Fruit fly (Drosophila melanogaster) whole organism, embryonic: ENCODE data around the gene Rrp5.

Experiments
- BtbVII ChIP-seq: fragments of 200-800 bp; sonication (Bioruptor generic); optimal IDR thresholded peaks from 3 replicates; lab custom pipeline; 2017; ENCODE audit warnings: missing biosample characterization, mild to moderate bottlenecking, missing genetic modification characterization
- C15 ChIP-seq: fragments of 200-800 bp; sonication (Bioruptor generic); IDR thresholded peaks from 3 replicates; pipeline ENCODE4 v1.3.6; 2022; ENCODE audit warnings: missing biosample characterization, missing genetic modification characterization
- CG10274 ChIP-seq: fragments of 200-800 bp; sonication (Bioruptor generic); optimal IDR thresholded peaks from 3 replicates; lab custom pipeline; 2017; ENCODE audit warnings: missing biosample characterization, mild to moderate bottlenecking, missing genetic modification characterization
- CG10366 ChIP-seq: fragments of 200-800 bp; sonication (Bioruptor generic); IDR thresholded peaks from 2 replicates; pipeline ENCODE4 v1.3.6; 2022; ENCODE audit warnings: missing biosample characterization, missing genetic modification characterization
- CG10543 ChIP-seq: fragments of 200-800 bp; sonication (Bioruptor generic); optimal IDR thresholded peaks from 3 replicates; lab custom pipeline; 2017; ENCODE audit warnings: missing biosample characterization, mild to moderate bottlenecking, missing genetic modification characterization, moderate library complexity
- CG11696 ChIP-seq: fragments of 200-800 bp; sonication (Bioruptor generic); IDR thresholded peaks from 2 replicates; pipeline ENCODE4 v1.3.6; 2022; ENCODE audit warnings: missing biosample characterization, missing genetic modification characterization
- CG12104 ChIP-seq: fragments of 200-800 bp; sonication (Bioruptor generic); optimal IDR thresholded peaks from 3 replicates; lab custom pipeline; 2016; ENCODE audit warnings: missing biosample characterization, missing genetic modification characterization
- CG12155 ChIP-seq: fragments of 200-800 bp; sonication (Bioruptor generic); optimal IDR thresholded peaks from 3 replicates; lab custom pipeline; 2016; ENCODE audit warnings: missing biosample characterization, missing genetic modification characterization
- CG12236 ChIP-seq: fragments of 200-800 bp; sonication (Bioruptor generic); optimal IDR thresholded peaks from 2 replicates; lab custom pipeline; 2016; ENCODE audit warnings: missing biosample characterization, missing genetic modification characterization
- CG12659 ChIP-seq: fragments of 200-800 bp; sonication (Bioruptor generic); optimal IDR thresholded peaks from 3 replicates; lab custom pipeline; 2017; ENCODE audit warnings: mild to moderate bottlenecking, missing biosample characterization, missing genetic modification reagents, missing genetic modification characterization
- CG12942 ChIP-seq: fragments of 200-800 bp; sonication (Bioruptor generic); optimal IDR thresholded peaks from 3 replicates; lab custom pipeline; 2016; ENCODE audit warnings: missing biosample characterization, missing genetic modification characterization
- CG14050 ChIP-seq: fragments of 200-800 bp; sonication (Bioruptor generic); IDR thresholded peaks from 3 replicates; pipeline ENCODE4 v1.3.6; 2022; ENCODE audit warnings: missing biosample characterization, missing genetic modification characterization
- CG16815 ChIP-seq: fragments of 200-800 bp; sonication (Bioruptor generic); optimal IDR thresholded peaks from 3 replicates; lab custom pipeline; 2017; ENCODE audit warnings: missing biosample characterization, mild to moderate bottlenecking, missing genetic modification characterization
- CG17186 ChIP-seq: fragments of 200-800 bp; sonication (Bioruptor generic); optimal IDR thresholded peaks from 3 replicates; lab custom pipeline; 2017; ENCODE audit warnings: missing biosample characterization, missing genetic modification reagents, missing genetic modification characterization
- CG17802 ChIP-seq: fragments of 200-800 bp; sonication (Bioruptor generic); optimal IDR thresholded peaks from 2 replicates; lab custom pipeline; 2018; ENCODE audit warnings: missing biosample characterization, mild to moderate bottlenecking, missing genetic modification characterization, moderate library complexity
- CG17912 ChIP-seq: fragments of 200-800 bp; sonication (Bioruptor generic); optimal IDR thresholded peaks from 2 replicates; lab custom pipeline; 2018; ENCODE audit warnings: missing biosample characterization, mild to moderate bottlenecking, missing genetic modification characterization
- CG18011 ChIP-seq: fragments of 200-800 bp; sonication (Bioruptor generic); optimal IDR thresholded peaks from 2 replicates; lab custom pipeline; 2017; ENCODE audit warnings: missing biosample characterization, missing genetic modification characterization, mild to moderate bottlenecking, moderate library complexity, missing genotype
- CG2875 ChIP-seq: fragments of 200-800 bp; sonication (Bioruptor generic); optimal IDR thresholded peaks from 2 replicates; lab custom pipeline; 2017; ENCODE audit warnings: missing biosample characterization, mild to moderate bottlenecking, missing genetic modification characterization, missing genetic modification reagents
- CG3163 ChIP-seq: fragments of 200-800 bp; sonication (Bioruptor generic); optimal IDR thresholded peaks from 3 replicates; lab custom pipeline; 2016; ENCODE audit warnings: missing biosample characterization, missing genetic modification characterization
- CG43689 ChIP-seq: fragments of 200-800 bp; sonication (Bioruptor generic); IDR thresholded peaks from 2 replicates; pipeline ENCODE4 v1.3.6; 2022; ENCODE audit warnings: missing biosample characterization, missing genetic modification characterization
- CG6654 ChIP-seq: fragments of 200-800 bp; sonication (Bioruptor generic); optimal IDR thresholded peaks from 2 replicates; lab custom pipeline; 2017; ENCODE audit warnings: missing biosample characterization, mild to moderate bottlenecking, missing genetic modification characterization
- CG6689 ChIP-seq: fragments of 200-800 bp; sonication (Bioruptor generic); IDR thresholded peaks from 2 replicates; pipeline ENCODE4 v1.3.6; 2022; ENCODE audit warnings: missing biosample characterization, missing genetic modification characterization
- CG7745 ChIP-seq: fragments of 200-800 bp; sonication (Bioruptor generic); optimal IDR thresholded peaks from 2 replicates; lab custom pipeline; 2018; ENCODE audit warnings: missing biosample characterization, mild to moderate bottlenecking, missing genetic modification characterization, moderate library complexity
- CG9817 ChIP-seq: fragments of 200-800 bp; sonication (Bioruptor generic); optimal IDR thresholded peaks from 2 replicates; lab custom pipeline; 2018; ENCODE audit warnings: missing biosample characterization, mild to moderate bottlenecking, missing genetic modification characterization, moderate library complexity
- CrebB ChIP-seq: fragments of 200-800 bp; sonication (Bioruptor generic); optimal IDR thresholded peaks from 3 replicates; lab custom pipeline; 2018; ENCODE audit warnings: missing biosample characterization, mild to moderate bottlenecking, missing genetic modification characterization
- Doc2 ChIP-seq: fragments of 200-800 bp; sonication (Bioruptor generic); IDR thresholded peaks from 2 replicates; pipeline ENCODE4 v1.3.6; 2022; ENCODE audit warnings: missing biosample characterization, missing genetic modification characterization
- Ets97D ChIP-seq: fragments of 200-800 bp; sonication (Bioruptor generic); optimal IDR thresholded peaks from 3 replicates; lab custom pipeline; 2016; ENCODE audit warnings: missing biosample characterization, missing genetic modification characterization
- Fer2 ChIP-seq: fragments of 200-800 bp; sonication (Bioruptor generic); optimal IDR thresholded peaks from 2 replicates; lab custom pipeline; 2018; ENCODE audit warnings: missing biosample characterization, mild to moderate bottlenecking, missing genetic modification characterization, moderate library complexity
- H15 ChIP-seq: fragments of 200-800 bp; sonication (Bioruptor generic); IDR thresholded peaks from 3 replicates; pipeline ENCODE4 v1.3.6; 2022; ENCODE audit warnings: missing biosample characterization, missing genetic modification characterization
- Lim3 ChIP-seq: fragments of 200-800 bp; sonication (Bioruptor generic); IDR thresholded peaks from 2 replicates; pipeline ENCODE4 v1.3.6; 2022; ENCODE audit warnings: missing biosample characterization, missing genetic modification characterization
- MESR4 ChIP-seq: fragments of 200-800 bp; sonication (Bioruptor generic); optimal IDR thresholded peaks from 2 replicates; lab custom pipeline; 2018; ENCODE audit warnings: missing biosample characterization, mild to moderate bottlenecking, missing genetic modification characterization, moderate library complexity
- Mad ChIP-seq: fragments of 200-800 bp; sonication (Bioruptor generic); optimal IDR thresholded peaks from 2 replicates; lab custom pipeline; 2016; ENCODE audit warnings: missing biosample characterization, missing genetic modification characterization
- Usf ChIP-seq: fragments of 200-800 bp; sonication (Bioruptor generic); optimal IDR thresholded peaks from 2 replicates; lab custom pipeline; 2017; ENCODE audit warnings: missing genotype, missing biosample characterization, missing genetic modification characterization
- Xbp1 ChIP-seq: fragments of 200-800 bp; sonication (Bioruptor generic); optimal IDR thresholded peaks from 3 replicates; lab custom pipeline; 2016; ENCODE audit warnings: missing biosample characterization, mild to moderate bottlenecking, missing genetic modification characterization
- ab ChIP-seq: fragments of 200-800 bp; sonication (Bioruptor generic); optimal IDR thresholded peaks from 2 replicates; lab custom pipeline; 2016; ENCODE audit warnings: missing biosample characterization, missing genetic modification characterization
- ase ChIP-seq: fragments of 200-800 bp; sonication (Bioruptor generic); IDR thresholded peaks from 3 replicates; pipeline ENCODE4 v1.3.6; 2022; ENCODE audit warnings: missing biosample characterization, missing genetic modification characterization
- bowl ChIP-seq: fragments of 200-800 bp; sonication (Bioruptor generic); IDR thresholded peaks from 2 replicates; pipeline ENCODE4 v1.3.6; 2022; ENCODE audit warnings: missing biosample characterization, missing genetic modification characterization
- cwo ChIP-seq: fragments of 200-800 bp; sonication (Bioruptor generic); optimal IDR thresholded peaks from 3 replicates; lab custom pipeline; 2017; ENCODE audit warnings: missing biosample characterization, missing genetic modification characterization, mild to moderate bottlenecking, moderate library complexity, missing genetic modification reagents
- fu2 ChIP-seq: fragments of 200-800 bp; sonication (Bioruptor generic); optimal IDR thresholded peaks from 2 replicates; lab custom pipeline; 2016; ENCODE audit warnings: missing biosample characterization, missing genetic modification characterization
- gcm2 ChIP-seq: fragments of 200-800 bp; sonication (Bioruptor generic); optimal IDR thresholded peaks from 2 replicates; lab custom pipeline; 2016; ENCODE audit warnings: missing biosample characterization, missing genetic modification characterization
- hb ChIP-seq: fragments of 200-800 bp; sonication (Bioruptor generic); IDR thresholded peaks from 3 replicates; pipeline ENCODE4 v1.3.6; 2022; ENCODE audit warnings: missing biosample characterization, missing genetic modification characterization; ENCODE audit not compliant: partially characterized antibody
- her ChIP-seq: fragments of 200-800 bp; sonication (Bioruptor generic); optimal IDR thresholded peaks from 2 replicates; lab custom pipeline; 2016; ENCODE audit warnings: missing biosample characterization, missing genetic modification characterization
- lbe ChIP-seq: fragments of 200-800 bp; sonication (Bioruptor generic); optimal IDR thresholded peaks from 2 replicates; lab custom pipeline; 2016; ENCODE audit warnings: missing biosample characterization, mild to moderate bottlenecking, missing genetic modification characterization
- lmd ChIP-seq: fragments of 200-800 bp; sonication (Bioruptor generic); IDR thresholded peaks from 2 replicates; pipeline ENCODE4 v1.3.6; 2022; ENCODE audit warnings: missing biosample characterization, missing genetic modification characterization
- otp ChIP-seq: fragments of 200-800 bp; sonication (Bioruptor generic); IDR thresholded peaks from 3 replicates; pipeline ENCODE4, ENCODE4 v1.3.6; 2022; ENCODE audit warnings: missing biosample characterization, missing genetic modification characterization
- pita ChIP-seq: fragments of 200-800 bp; sonication (Bioruptor generic); optimal IDR thresholded peaks from 2 replicates; lab custom pipeline; 2017; ENCODE audit warnings: missing biosample characterization, mild to moderate bottlenecking, missing genetic modification characterization
- repo ChIP-seq: fragments of 200-800 bp; sonication (Bioruptor generic); optimal IDR thresholded peaks from 2 replicates; lab custom pipeline; 2016; ENCODE audit warnings: missing biosample characterization, missing genetic modification characterization
- run ChIP-seq: fragments of 200-800 bp; sonication (Bioruptor generic); optimal IDR thresholded peaks from 3 replicates; lab custom pipeline; 2018; ENCODE audit warnings: missing biosample characterization, mild to moderate bottlenecking, missing genetic modification characterization
- sc ChIP-seq, 3 experiments: fragments of >200 bp in 2 of 3; fragments of 200-800 bp in 1 of 3; sonication (Bioruptor generic) in 1 of 3; optimal IDR thresholded peaks; 2 replicates in 2 of 3; 3 replicates in 1 of 3; lab custom pipeline; 2017; ENCODE audit warnings: mild to moderate bottlenecking in 1 of 3, missing biosample characterization in 1 of 3, missing genetic modification characterization in 1 of 3, missing genetic modification reagents in 1 of 3
- sug ChIP-seq: fragments of 200-800 bp; optimal IDR thresholded peaks from 2 replicates; lab custom pipeline; 2019; ENCODE audit warnings: missing biosample characterization, mild to moderate bottlenecking, missing genetic modification characterization, moderate library complexity
- tgo ChIP-seq: fragments of 200-800 bp; sonication (Bioruptor generic); IDR thresholded peaks from 3 replicates; pipeline ENCODE4 v1.3.6; 2022; ENCODE audit warnings: missing biosample characterization, missing genetic modification characterization
- wek ChIP-seq: fragments of 200-800 bp; sonication (Bioruptor generic); optimal IDR thresholded peaks from 3 replicates; lab custom pipeline; 2018; ENCODE audit warnings: missing biosample characterization, mild to moderate bottlenecking, missing genetic modification characterization, moderate library complexity

Rrp5 gene

dm6 chr3R:24320342-24320711, 12.8 kb downstream of the Rrp5 start (continued):
- TF ChIP-seq CG17912 (GFP tag; lab: Kevin White, UChicago) (peak; percentile 25), H15 (no peak), CG11696 (GFP tag; lab: Robert Waterston, UW) (no peak), Doc2 (GFP tag; lab: Robert Waterston, UW) (no peak), MESR4 (peak; percentile 43), lmd (GFP tag; lab: Robert Waterston, UW) (no peak), ab (GFP tag; lab: Kevin White, UChicago) (no peak), BtbVII (GFP tag; lab: Kevin White, UChicago) (no peak), CG16815 (GFP tag; lab: Kevin White, UChicago) (no peak), pita (GFP tag; lab: Kevin White, UChicago) (no peak), CG6689 (no peak), sug (no peak), Xbp1 (GFP tag; lab: Kevin White, UChicago) (no peak), CG18011 (GFP tag; lab: Kevin White, UChicago) (no peak), Mad (GFP tag; lab: Kevin White, UChicago) (no peak), Ets97D (GFP tag; lab: Kevin White, UChicago) (peak; percentile 37), run (tag; lab: Kevin White, UChicago) (peak; percentile 11), tgo (GFP tag; lab: Robert Waterston, UW) (no peak), Usf (GFP tag; lab: Kevin White, UChicago) (no peak), CG3163 (GFP tag; lab: Kevin White, UChicago) (no peak), CG12659 (GFP tag; lab: Kevin White, UChicago) (peak; percentile 73), CG14050 (GFP tag; lab: Robert Waterston, UW) (no peak), bowl (GFP tag; lab: Robert Waterston, UW) (no peak), repo (GFP tag; lab: Kevin White, UChicago) (no peak), CG10543 (GFP tag; lab: Kevin White, UChicago) (no peak), wek (no peak), hb (GFP tag; lab: Robert Waterston, UW) (peak; percentile 59; the same call in 1 of the 3 replicates), Lim3 (GFP tag; lab: Robert Waterston, UW) (no peak), CG12155 (GFP tag; lab: Kevin White, UChicago) (no peak), CG10366 (GFP tag; lab: Robert Waterston, UW) (no peak), CG43689 (GFP tag; lab: Robert Waterston, UW) (no peak), lbe (no peak), CG12236 (GFP tag; lab: Kevin White, UChicago) (no peak), C15 (GFP tag; lab: Robert Waterston, UW) (no peak), Fer2 (no peak), CG12104 (GFP tag; lab: Kevin White, UChicago) (no peak), otp (0 out of 3 replicates have a peak, but pooled peaks have one; percentile 30), CG12942 (no peak), gcm2 (GFP tag; lab: Kevin White, UChicago) (no peak), CG10274 (no peak), cwo (GFP tag; lab: Kevin White, UChicago) (no peak), sc (optimal IDR thresholded peaks at IDR 0.05; lab: Kevin White, UChicago) (no peak), sc (GFP tag; optimal IDR thresholded peaks at IDR 0.05; lab: Kevin White, UChicago) (no peak), CrebB (no peak), ase (no peak), CG2875 (no peak), CG7745 (peak; percentile 35), her (GFP tag; lab: Kevin White, UChicago) (peak; percentile 4), CG17802 (no peak), fu2 (GFP tag; lab: Kevin White, UChicago) (no peak), CG6654 (GFP tag; lab: Kevin White, UChicago) (no peak), CG17186 (GFP tag; lab: Kevin White, UChicago) (peak; percentile 41), CG9817 (tag; lab: Kevin White, UChicago) (no peak)
